Fruit fly (Drosophila melanogaster): ENCODE results near the gene cad.

cad gene

DNA sequence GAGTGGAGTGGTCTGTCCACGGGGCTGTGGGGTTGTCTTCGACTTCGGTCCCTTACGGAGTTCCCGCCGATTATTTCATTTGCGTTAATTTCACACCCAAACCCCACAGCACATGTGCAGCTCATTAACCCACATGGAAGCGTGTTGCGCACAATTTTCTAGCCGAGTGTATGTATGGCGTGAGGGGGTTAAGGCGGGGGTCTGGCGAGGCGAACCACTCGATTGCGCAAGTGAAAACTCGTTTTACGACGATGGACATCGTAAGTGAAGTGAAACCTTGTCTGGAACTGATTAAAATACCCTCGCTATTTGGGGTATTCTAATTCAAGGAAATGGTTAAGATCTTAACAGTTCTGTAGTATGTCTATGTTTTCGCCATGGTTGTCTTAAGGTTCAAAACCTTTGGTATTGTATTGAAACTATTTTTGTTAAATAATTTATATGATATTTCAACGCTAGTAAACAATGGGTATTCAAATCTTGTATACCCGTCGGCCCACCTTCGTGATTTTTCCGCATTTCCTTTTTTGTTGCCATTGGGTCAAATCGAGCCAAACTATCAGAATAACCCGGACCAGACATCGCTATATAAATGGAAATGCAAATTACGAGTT is 40.6 kb downstream of the cad start (continued):
- TF ChIP-seq CG2875 (GFP tag; optimal IDR thresholded peaks at IDR 0.05) (no peak), vfl (GFP tag; optimal IDR thresholded peaks at IDR 0.05) (no peak), wdn (GFP tag; IDR thresholded peaks at IDR 0.05) (no peak), CHES-1-like (GFP tag; optimal IDR thresholded peaks at IDR 0.05) (no peak), CG12659 (GFP tag; optimal IDR thresholded peaks at IDR 0.05) (peak; percentile 42), CG14441 (GFP tag; IDR thresholded peaks at IDR 0.05) (peak; percentile 62), Bteb2 (GFP tag; optimal IDR thresholded peaks at IDR 0.05) (no peak), CG8089 (GFP tag; optimal IDR thresholded peaks at IDR 0.05) (no peak), danr (GFP tag; IDR thresholded peaks at IDR 0.05) (no peak), YL-1 (GFP tag; optimal IDR thresholded peaks at IDR 0.05) (no peak), Hr78 (GFP tag; optimal IDR thresholded peaks at IDR 0.05) (peak in 1 of 2 experiments; percentile 50), scrt (GFP tag; optimal IDR thresholded peaks at IDR 0.05) (no peak), CG4360 (GFP tag; IDR thresholded peaks at IDR 0.05) (no peak), Fer1 (GFP tag; optimal IDR thresholded peaks at IDR 0.05) (peak; percentile 61), Mes4 (GFP tag; optimal IDR thresholded peaks at IDR 0.05) (no peak), MESR4 (GFP tag; optimal IDR thresholded peaks at IDR 0.05) (no peak), Atf-2 (GFP tag; optimal IDR thresholded peaks at IDR 0.05) (no peak), CG4424 (GFP tag; optimal IDR thresholded peaks at IDR 0.05) (peak; percentile 23), Ravus (GFP tag; IDR thresholded peaks at IDR 0.05) (no peak), lola (GFP tag; optimal IDR thresholded peaks at IDR 0.05) (no peak), CG11085 (GFP tag; IDR thresholded peaks at IDR 0.05) (no peak), ttk (GFP tag; IDR thresholded peaks at IDR 0.05) (peak; percentile 44; the same call in 1 of the 2 replicates), CG16815 (GFP tag; optimal IDR thresholded peaks at IDR 0.05) (no peak), odd (GFP tag; optimal IDR thresholded peaks at IDR 0.05) (peak; percentile 7), Dref (GFP tag; IDR thresholded peaks at IDR 0.05) (no peak), CG9932 (GFP tag; IDR thresholded peaks at IDR 0.05) (no peak; the same call in 1 of the 2 replicates), CG11247 (GFP tag; IDR thresholded peaks at IDR 0.05) (no peak), CG12769 (tag; optimal IDR thresholded peaks at IDR 0.05) (peak; percentile 19), Atf3 (GFP tag; optimal IDR thresholded peaks at IDR 0.05) (no peak), CG3281 (GFP tag; optimal IDR thresholded peaks at IDR 0.05) (peak; percentile 18), slp2 (GFP tag; optimal IDR thresholded peaks at IDR 0.05) (no peak), H2.0 (GFP tag; IDR thresholded peaks at IDR 0.05) (peak; percentile 39; the same call in 1 of the 2 replicates), CG12391 (tag; optimal IDR thresholded peaks at IDR 0.05) (peak; percentile 51), GATAe (GFP tag; conservative IDR thresholded peaks at IDR 0.05) (no peak), eve (GFP tag; optimal IDR thresholded peaks at IDR 0.05) (peak in 1 of 2 experiments; percentile 68), nmo (GFP tag; optimal IDR thresholded peaks at IDR 0.05) (peak; percentile 58), sd (tag; optimal IDR thresholded peaks at IDR 0.05) (peak; percentile 3), Ets97D (GFP tag; optimal IDR thresholded peaks at IDR 0.05) (no peak), CG9817 (tag; optimal IDR thresholded peaks at IDR 0.05) (peak; percentile 24), CG15479 (GFP tag; optimal IDR thresholded peaks at IDR 0.05) (no peak), lbe (GFP tag; optimal IDR thresholded peaks at IDR 0.05) (no peak), luna (GFP tag; optimal IDR thresholded peaks at IDR 0.05) (no peak), CG11456 (GFP tag; IDR thresholded peaks at IDR 0.05) (no peak), gce (GFP tag; IDR thresholded peaks at IDR 0.05) (no peak), Bgb (GFP tag; IDR thresholded peaks at IDR 0.05; ENCODE audit: partially characterized antibody) (no peak), rib (GFP tag; IDR thresholded peaks at IDR 0.05) (no peak), cwo (GFP tag; optimal IDR thresholded peaks at IDR 0.05) (peak; percentile 38), Blimp-1 (GFP tag; optimal IDR thresholded peaks at IDR 0.05) (peak; percentile 68), bab2 (GFP tag; optimal IDR thresholded peaks at IDR 0.05) (no peak), CG18262 (tag; optimal IDR thresholded peaks at IDR 0.05) (peak; percentile 55)

Measured in whole organism, embryonic.